Fruit fly (Drosophila melanogaster): Measurements from ENCODE around the gene CG2258.

CG2258 gene

dm6 chrX:8115717-8116311 is 13.9 kb upstream of the CG2258 start, which contains the start of gene Gclc (continued):
- TF ChIP-seq CG13624 (GFP tag; optimal IDR thresholded peaks at IDR 0.05) (no peak), CG30431 (GFP tag; optimal IDR thresholded peaks at IDR 0.05) (no peak), sd (tag; optimal IDR thresholded peaks at IDR 0.05) (peak; percentile 7), bowl (GFP tag; IDR thresholded peaks at IDR 0.05) (no peak), CG15601 (tag; optimal IDR thresholded peaks at IDR 0.05) (no peak), Max (GFP tag; optimal IDR thresholded peaks at IDR 0.05) (peak; percentile 23), CG12299 (tag; optimal IDR thresholded peaks at IDR 0.05) (no peak), Ets97D (GFP tag; optimal IDR thresholded peaks at IDR 0.05) (peak; percentile 36), Ravus (GFP tag; IDR thresholded peaks at IDR 0.05) (no peak), cad (GFP tag; optimal IDR thresholded peaks at IDR 0.05) (no peak), da (GFP tag; optimal IDR thresholded peaks at IDR 0.05) (no peak), GATAe (GFP tag; conservative IDR thresholded peaks at IDR 0.05) (no peak), CG15479 (GFP tag; optimal IDR thresholded peaks at IDR 0.05) (no peak), CG12104 (GFP tag; optimal IDR thresholded peaks at IDR 0.05) (no peak), CHES-1-like (GFP tag; optimal IDR thresholded peaks at IDR 0.05) (no peak), zfh2 (GFP tag; optimal IDR thresholded peaks at IDR 0.05) (no peak), sens-2 (GFP tag; IDR thresholded peaks at IDR 0.05) (no peak), ttk (GFP tag; IDR thresholded peaks at IDR 0.05) (no peak), CG2712 (tag; optimal IDR thresholded peaks at IDR 0.05) (no peak), CG4424 (GFP tag; optimal IDR thresholded peaks at IDR 0.05) (no peak), unpg (GFP tag; optimal IDR thresholded peaks at IDR 0.05) (no peak), Myb (GFP tag; optimal IDR thresholded peaks at IDR 0.05) (peak; percentile 18), corto (GFP tag; optimal IDR thresholded peaks at IDR 0.05) (no peak), odd (GFP tag; optimal IDR thresholded peaks at IDR 0.05) (peak; percentile 15), gcm (GFP tag; optimal IDR thresholded peaks at IDR 0.05) (no peak), CG9817 (tag; optimal IDR thresholded peaks at IDR 0.05) (no peak), fd96Cb (tag; optimal IDR thresholded peaks at IDR 0.05) (no peak), abd-A (tag; optimal IDR thresholded peaks at IDR 0.05) (no peak), wor (GFP tag; IDR thresholded peaks at IDR 0.05) (no peak), Eip74EF (GFP tag; optimal IDR thresholded peaks at IDR 0.05) (peak in 1 of 2 experiments; percentile 1), insv (GFP tag; optimal IDR thresholded peaks at IDR 0.05) (peak; percentile 31 to 90), Deaf1 (tag; optimal IDR thresholded peaks at IDR 0.05) (no peak), ase (GFP tag; IDR thresholded peaks at IDR 0.05) (no peak), shn (GFP tag; optimal IDR thresholded peaks at IDR 0.05) (no peak), sima (GFP tag; optimal IDR thresholded peaks at IDR 0.05) (no peak), ac (GFP tag; optimal IDR thresholded peaks at IDR 0.05) (no peak), Hr39 (optimal IDR thresholded peaks at IDR 0.05) (no peak), CG15269 (tag; optimal IDR thresholded peaks at IDR 0.05) (no peak), CG2889 (GFP tag; IDR thresholded peaks at IDR 0.05) (no peak), tap (tag; optimal IDR thresholded peaks at IDR 0.05) (no peak), sc (optimal IDR thresholded peaks at IDR 0.05) (no peak), sc (GFP tag; optimal IDR thresholded peaks at IDR 0.05) (no peak), dmrt99B (tag; optimal IDR thresholded peaks at IDR 0.05) (no peak), Dip2 (GFP tag; IDR thresholded peaks at IDR 0.05) (no peak), CG9797 (GFP tag; optimal IDR thresholded peaks at IDR 0.05) (peak; percentile 64), br (optimal IDR thresholded peaks at IDR 0.05) (no peak), gsb-n (tag; optimal IDR thresholded peaks at IDR 0.05) (no peak), CG3726 (GFP tag; IDR thresholded peaks at IDR 0.05) (no peak), Jarid2 (GFP tag; optimal IDR thresholded peaks at IDR 0.05) (peak; percentile 56), CG4360 (GFP tag; IDR thresholded peaks at IDR 0.05) (no peak), grau (tag; optimal IDR thresholded peaks at IDR 0.05) (no peak), CG15696 (tag; optimal IDR thresholded peaks at IDR 0.05) (no peak)

Data from whole organism, embryonic.